Fruit fly (Drosophila melanogaster) whole organism, embryonic: ENCODE data around the gene Inx7.
A peak's percentile ranks its signal among the peaks of the same experiment; 100 is the strongest.

Experiments
- Atf3 ChIP-seq: fragments of 200-800 bp; sonication (Bioruptor generic); optimal IDR thresholded peaks from 3 replicates; lab custom pipeline; 2016; ENCODE audit warnings: missing biosample characterization, missing genetic modification characterization
- Bdp1 ChIP-seq: fragments of 200-800 bp; sonication (Bioruptor generic); optimal IDR thresholded peaks from 3 replicates; lab custom pipeline; 2016; ENCODE audit warnings: missing biosample characterization, missing genetic modification characterization
- Bgb ChIP-seq: fragments of 200-800 bp; sonication (Bioruptor generic); IDR thresholded peaks from 2 replicates; pipeline ENCODE4 v1.3.6; 2022; ENCODE audit warnings: missing biosample characterization, missing genetic modification characterization; ENCODE audit not compliant: partially characterized antibody
- CG10147 ChIP-seq: fragments of 200-800 bp; sonication (Bioruptor generic); optimal IDR thresholded peaks from 2 replicates; lab custom pipeline; 2019; ENCODE audit warnings: missing biosample characterization, mild to moderate bottlenecking, missing genetic modification characterization, moderate library complexity
- CG10543 ChIP-seq: fragments of 200-800 bp; sonication (Bioruptor generic); optimal IDR thresholded peaks from 3 replicates; lab custom pipeline; 2017; ENCODE audit warnings: missing biosample characterization, mild to moderate bottlenecking, missing genetic modification characterization, moderate library complexity
- CG11093 ChIP-seq: fragments of 200-800 bp; sonication (Bioruptor generic); IDR thresholded peaks from 3 replicates; pipeline ENCODE4 v1.3.6; 2022; ENCODE audit warnings: missing biosample characterization, missing genetic modification characterization
- CG12236 ChIP-seq: fragments of 200-800 bp; sonication (Bioruptor generic); optimal IDR thresholded peaks from 2 replicates; lab custom pipeline; 2016; ENCODE audit warnings: missing biosample characterization, missing genetic modification characterization
- CG12391 ChIP-seq: fragments of 200-800 bp; sonication (Bioruptor generic); optimal IDR thresholded peaks from 3 replicates; lab custom pipeline; 2018; ENCODE audit warnings: missing biosample characterization, mild to moderate bottlenecking, missing genetic modification characterization, moderate library complexity
- CG12769 ChIP-seq: fragments of 200-800 bp; sonication (Bioruptor generic); optimal IDR thresholded peaks from 2 replicates; lab custom pipeline; 2019; ENCODE audit warnings: missing biosample characterization, mild to moderate bottlenecking, missing genetic modification characterization, moderate library complexity
- CG13287 ChIP-seq: fragments of 200-800 bp; sonication (Bioruptor generic); IDR thresholded peaks from 2 replicates; pipeline ENCODE4 v1.3.6; 2022; ENCODE audit warnings: missing biosample characterization, missing genetic modification characterization; ENCODE audit not compliant: partially characterized antibody
- CG13424 ChIP-seq: fragments of 200-800 bp; sonication (Bioruptor generic); optimal IDR thresholded peaks from 2 replicates; lab custom pipeline; 2019; ENCODE audit warnings: missing biosample characterization, mild to moderate bottlenecking, missing genetic modification characterization, moderate library complexity
- CG15011 ChIP-seq: fragments of 200-800 bp; sonication (Bioruptor generic); optimal IDR thresholded peaks from 3 replicates; lab custom pipeline; 2018; ENCODE audit warnings: missing biosample characterization, mild to moderate bottlenecking, missing genetic modification characterization
- CG15696 ChIP-seq: fragments of 200-800 bp; sonication (Bioruptor generic); optimal IDR thresholded peaks from 2 replicates; lab custom pipeline; 2019; ENCODE audit warnings: missing biosample characterization, mild to moderate bottlenecking, missing genetic modification characterization, moderate library complexity
- CG31224 ChIP-seq: fragments of 200-800 bp; sonication (Bioruptor generic); IDR thresholded peaks from 2 replicates; pipeline ENCODE4 v1.3.6; 2022; ENCODE audit warnings: missing biosample characterization, missing genetic modification characterization
- CG31365 ChIP-seq: fragments of 200-800 bp; sonication (Bioruptor generic); optimal IDR thresholded peaks from 2 replicates; lab custom pipeline; 2018; ENCODE audit warnings: missing biosample characterization, mild to moderate bottlenecking, missing genetic modification characterization
- CG32532 ChIP-seq: fragments of 200-800 bp; sonication (Bioruptor generic); IDR thresholded peaks from 2 replicates; pipeline ENCODE4 v1.3.6; 2022; ENCODE audit warnings: missing biosample characterization, missing genetic modification characterization
- CG3838 ChIP-seq: fragments of 200-800 bp; sonication (Bioruptor generic); optimal IDR thresholded peaks from 3 replicates; lab custom pipeline; 2016; ENCODE audit warnings: missing biosample characterization, missing genetic modification characterization
- CG3995 ChIP-seq: fragments of 200-800 bp; sonication (Bioruptor generic); optimal IDR thresholded peaks from 3 replicates; lab custom pipeline; 2016; ENCODE audit warnings: missing biosample characterization, missing genetic modification characterization
- CG4617 ChIP-seq: fragments of 200-800 bp; sonication (Bioruptor generic); optimal IDR thresholded peaks from 3 replicates; lab custom pipeline; 2016; ENCODE audit warnings: missing biosample characterization, missing genetic modification characterization, borderline replicate concordance
- CG4730 ChIP-seq: fragments of 200-800 bp; sonication (Bioruptor generic); IDR thresholded peaks from 2 replicates; pipeline ENCODE4 v1.3.6; 2022; ENCODE audit warnings: missing biosample characterization, missing genetic modification characterization
- CG6683 ChIP-seq: fragments of 200-800 bp; sonication (Bioruptor generic); optimal IDR thresholded peaks from 2 replicates; lab custom pipeline; 2017; ENCODE audit warnings: missing biosample characterization, mild to moderate bottlenecking, missing genetic modification characterization, missing genetic modification reagents
- CG6854 ChIP-seq: fragments of 200-800 bp; sonication (Bioruptor generic); optimal IDR thresholded peaks from 3 replicates; lab custom pipeline; 2017; ENCODE audit warnings: missing biosample characterization, mild to moderate bottlenecking, missing genetic modification characterization
- CG8924 ChIP-seq: fragments of 200-800 bp; optimal IDR thresholded peaks from 3 replicates; lab custom pipeline; 2019; ENCODE audit warnings: missing biosample characterization, mild to moderate bottlenecking, missing genetic modification characterization, moderate library complexity
- CHES-1-like ChIP-seq: fragments of 200-800 bp; sonication (Bioruptor generic); optimal IDR thresholded peaks from 2 replicates; lab custom pipeline; 2016; ENCODE audit warnings: missing biosample characterization, missing genetic modification characterization
- D19A ChIP-seq: fragments of 200-800 bp; optimal IDR thresholded peaks from 3 replicates; lab custom pipeline; 2019; ENCODE audit warnings: missing biosample characterization, mild to moderate bottlenecking, missing genetic modification characterization, moderate library complexity
- Fer1 ChIP-seq: fragments of 200-800 bp; sonication (Bioruptor generic); optimal IDR thresholded peaks from 2 replicates; lab custom pipeline; 2017; ENCODE audit warnings: missing biosample characterization, mild to moderate bottlenecking, missing genetic modification characterization
- Fer2 ChIP-seq: fragments of 200-800 bp; sonication (Bioruptor generic); optimal IDR thresholded peaks from 2 replicates; lab custom pipeline; 2018; ENCODE audit warnings: missing biosample characterization, mild to moderate bottlenecking, missing genetic modification characterization, moderate library complexity
- HmgZ ChIP-seq: fragments of 200-800 bp; sonication (Bioruptor generic); optimal IDR thresholded peaks from 2 replicates; lab custom pipeline; 2018; ENCODE audit warnings: missing biosample characterization, mild to moderate bottlenecking, missing genetic modification characterization
- Hr78 ChIP-seq, 2 experiments: fragments of 200-800 bp in 1 of 2; fragments of >200 bp in 1 of 2; sonication (Bioruptor generic) in 1 of 2; optimal IDR thresholded peaks; 2 replicates each; lab custom pipeline; 2017 to 2019; ENCODE audit warnings: missing biosample characterization in 2 of 2, missing genetic modification characterization in 2 of 2, mild to moderate bottlenecking in 1 of 2, moderate library complexity in 1 of 2
- Jarid2 ChIP-seq: fragments of 200-800 bp; sonication (Bioruptor generic); optimal IDR thresholded peaks from 3 replicates; lab custom pipeline; 2017; ENCODE audit warnings: mild to moderate bottlenecking, missing biosample characterization, missing genetic modification reagents, missing genetic modification characterization
- Mad ChIP-seq: fragments of 200-800 bp; sonication (Bioruptor generic); optimal IDR thresholded peaks from 2 replicates; lab custom pipeline; 2016; ENCODE audit warnings: missing biosample characterization, missing genetic modification characterization
- NK7.1 ChIP-seq: fragments of 200-800 bp; sonication (Bioruptor generic); optimal IDR thresholded peaks from 3 replicates; lab custom pipeline; 2016; ENCODE audit warnings: missing biosample characterization, missing genetic modification characterization
- Ssrp ChIP-seq: fragments of 200-800 bp; sonication (Bioruptor generic); optimal IDR thresholded peaks from 2 replicates; lab custom pipeline; 2018; ENCODE audit warnings: missing biosample characterization, mild to moderate bottlenecking, missing genetic modification characterization, moderate library complexity
- bowl ChIP-seq: fragments of 200-800 bp; sonication (Bioruptor generic); IDR thresholded peaks from 2 replicates; pipeline ENCODE4 v1.3.6; 2022; ENCODE audit warnings: missing biosample characterization, missing genetic modification characterization
- chn ChIP-seq: fragments of 200-800 bp; sonication (Bioruptor generic); optimal IDR thresholded peaks from 2 replicates; lab custom pipeline; 2016; ENCODE audit warnings: missing biosample characterization, missing genetic modification characterization
- da ChIP-seq: fragments of 200-800 bp; sonication (Bioruptor generic); optimal IDR thresholded peaks from 2 replicates; lab custom pipeline; 2016; ENCODE audit warnings: missing biosample characterization, missing genetic modification characterization
- dmrt99B ChIP-seq: fragments of 200-800 bp; sonication (Bioruptor generic); optimal IDR thresholded peaks from 2 replicates; lab custom pipeline; 2018; ENCODE audit warnings: missing biosample characterization, mild to moderate bottlenecking, missing genetic modification characterization, moderate library complexity
- jumu ChIP-seq: fragments of 200-800 bp; sonication (Bioruptor generic); optimal IDR thresholded peaks from 3 replicates; lab custom pipeline; 2016; ENCODE audit warnings: missing biosample characterization, missing genetic modification characterization
- nau ChIP-seq: fragments of 200-800 bp; sonication (Bioruptor generic); optimal IDR thresholded peaks from 3 replicates; lab custom pipeline; 2017; ENCODE audit warnings: missing biosample characterization, mild to moderate bottlenecking, missing genetic modification characterization, missing genetic modification reagents
- sens-2 ChIP-seq: fragments of 200-800 bp; sonication (Bioruptor generic); IDR thresholded peaks from 2 replicates; pipeline ENCODE4 v1.3.6; 2022; ENCODE audit warnings: missing biosample characterization, missing genetic modification characterization
- seq ChIP-seq: fragments of 200-800 bp; sonication (Bioruptor generic); IDR thresholded peaks from 2 replicates; pipeline ENCODE4 v1.3.6; 2022; ENCODE audit warnings: missing biosample characterization, missing genetic modification characterization
- shn ChIP-seq: fragments of 200-800 bp; sonication (Bioruptor generic); optimal IDR thresholded peaks from 3 replicates; lab custom pipeline; 2016; ENCODE audit warnings: missing biosample characterization, missing genetic modification characterization
- slbo ChIP-seq: fragments of 200-800 bp; sonication (Bioruptor generic); IDR thresholded peaks from 2 replicates; pipeline ENCODE4 v1.3.6; 2022; ENCODE audit warnings: missing biosample characterization, missing genetic modification characterization
- sob ChIP-seq: fragments of 200-800 bp; sonication (Bioruptor generic); IDR thresholded peaks from 2 replicates; pipeline ENCODE4 v1.3.6; 2022; ENCODE audit warnings: missing biosample characterization, missing genetic modification characterization
- sr ChIP-seq: fragments of 200-800 bp; sonication (Bioruptor generic); IDR thresholded peaks from 3 replicates; pipeline ENCODE4 v1.3.6; 2022; ENCODE audit warnings: missing biosample characterization, missing genetic modification characterization
- trem ChIP-seq: fragments of 200-800 bp; optimal IDR thresholded peaks from 3 replicates; lab custom pipeline; 2019; ENCODE audit warnings: missing biosample characterization, mild to moderate bottlenecking, missing genetic modification characterization, moderate library complexity
- vfl ChIP-seq: fragments of 200-800 bp; sonication (Bioruptor generic); optimal IDR thresholded peaks from 2 replicates; lab custom pipeline; 2016; ENCODE audit warnings: missing biosample characterization, missing genetic modification characterization
- wor ChIP-seq: fragments of 200-800 bp; sonication (Bioruptor generic); IDR thresholded peaks from 2 replicates; pipeline ENCODE4 v1.3.6; 2022; ENCODE audit warnings: missing biosample characterization, missing genetic modification characterization
- yki ChIP-seq: fragments of >200 bp; optimal IDR thresholded peaks from 3 replicates; lab custom pipeline; 2018
- zen ChIP-seq: fragments of 200-800 bp; sonication (Bioruptor generic); optimal IDR thresholded peaks from 3 replicates; lab custom pipeline; 2018; ENCODE audit warnings: missing biosample characterization, mild to moderate bottlenecking, missing genetic modification characterization, moderate library complexity

Inx7 gene

DNA sequence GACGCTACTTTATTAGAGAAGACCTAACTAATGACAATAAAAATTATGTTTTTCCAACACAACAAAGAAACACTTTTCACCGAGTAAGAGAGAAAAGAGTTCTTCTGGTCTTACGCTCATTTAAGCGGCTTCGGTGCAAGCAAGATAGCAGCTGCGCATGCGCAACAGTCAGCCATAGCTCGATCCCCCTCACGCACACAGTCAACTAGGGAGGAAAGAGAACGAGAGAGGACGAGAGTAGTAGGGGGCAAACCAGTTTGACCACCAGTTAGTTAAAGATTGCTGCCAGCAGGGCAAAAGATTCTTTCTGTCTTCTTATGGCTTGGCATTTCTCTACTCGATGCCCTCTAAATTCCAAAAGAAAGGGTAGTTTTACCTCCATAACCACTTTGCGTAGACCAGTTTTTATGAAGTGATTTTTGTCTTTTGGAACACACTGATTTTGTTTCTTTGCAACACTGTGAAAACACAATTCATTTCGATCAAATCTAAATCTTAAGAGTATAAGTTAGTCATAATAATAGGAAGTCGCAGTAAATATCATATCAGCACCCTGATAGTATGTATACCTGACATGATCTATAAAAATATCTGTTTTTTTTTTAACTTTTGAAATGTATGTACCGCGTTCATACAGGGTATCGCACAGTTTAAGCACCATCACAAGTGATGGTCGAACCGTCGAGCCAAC lies 7.2 kb upstream of the Inx7 start (continued):
- TF ChIP-seq CG12391 (tag; lab: Kevin White, UChicago) (no peak), CG6683 (no peak), CG31365 (tag; lab: Kevin White, UChicago) (no peak), jumu (GFP tag; lab: Kevin White, UChicago) (no peak), CG10543 (GFP tag; lab: Kevin White, UChicago) (no peak), CG11093 (GFP tag; lab: Robert Waterston, UW) (0 out of 3 replicates have a peak, but pooled peaks have one; percentile 32), wor (GFP tag; lab: Robert Waterston, UW) (no peak), Mad (GFP tag; lab: Kevin White, UChicago) (no peak), NK7.1 (GFP tag; lab: Kevin White, UChicago) (no peak), CG3838 (GFP tag; lab: Kevin White, UChicago) (no peak), Atf3 (no peak), Fer1 (GFP tag; lab: Kevin White, UChicago) (no peak), Bgb (GFP tag; lab: Robert Waterston, UW) (peak; percentile 8; the same call in 1 of the 2 replicates), CG13287 (GFP tag; lab: Robert Waterston, UW) (no peak), D19A (tag; lab: Kevin White, UChicago) (peak; percentile 65), yki (lab: Kevin White, UChicago) (no peak), Ssrp (peak; percentile 45), CG8924 (tag; lab: Kevin White, UChicago) (no peak), zen (tag; lab: Kevin White, UChicago) (no peak), sob (GFP tag; lab: Robert Waterston, UW) (no peak), CG3995 (GFP tag; lab: Kevin White, UChicago) (no peak), CG12769 (peak; percentile 45), dmrt99B (tag; lab: Kevin White, UChicago) (no peak), Bdp1 (GFP tag; lab: Kevin White, UChicago) (no peak), CG4617 (GFP tag; lab: Kevin White, UChicago) (no peak), nau (GFP tag; lab: Kevin White, UChicago) (no peak), CHES-1-like (no peak), CG4730 (GFP tag; lab: Robert Waterston, UW) (no peak), trem (tag; lab: Kevin White, UChicago) (no peak), seq (no peak), CG15011 (GFP tag; lab: Kevin White, UChicago) (no peak), sens-2 (no peak), vfl (GFP tag; lab: Kevin White, UChicago) (no peak), CG12236 (peak; percentile 36), CG6854 (no peak), Jarid2 (no peak), CG15696 (peak; percentile 38), bowl (GFP tag; lab: Robert Waterston, UW) (no peak), CG10147 (GFP tag; lab: Kevin White, UChicago) (no peak), CG32532 (no peak; the same call in 1 of the 2 replicates), CG13424 (tag; lab: Kevin White, UChicago) (no peak), Hr78 (GFP tag; optimal IDR thresholded peaks at IDR 0.05; lab: Kevin White, UChicago) (peak in 1 of 2 experiments; percentile 12), slbo (GFP tag; lab: Robert Waterston, UW) (no peak), Fer2 (tag; lab: Kevin White, UChicago) (no peak), shn (GFP tag; lab: Kevin White, UChicago) (peak; percentile 37), chn (no peak), da (GFP tag; lab: Kevin White, UChicago) (no peak), sr (GFP tag; lab: Robert Waterston, UW) (no peak), CG31224 (GFP tag; lab: Robert Waterston, UW) (no peak), HmgZ (tag; lab: Kevin White, UChicago) (no peak)
